Worm (Caenorhabditis elegans) whole organism, young adult: Measurements from ENCODE around the gene fut-1.

Experiments
- B0035.1 ChIP-seq: sonication (generic microtip); optimal IDR thresholded peaks from 2 replicates; lab custom pipeline; 2016; ENCODE audit warnings: missing genetic modification characterization, mild to moderate bottlenecking, missing compliant biosample characterization, missing genotype, missing genetic modification reagents
- F22D6.2 ChIP-seq: sonication (generic microtip); optimal IDR thresholded peaks from 2 replicates; lab custom pipeline; 2016; ENCODE audit warnings: mild to moderate bottlenecking, missing genetic modification characterization, missing compliant biosample characterization
- F49E8.2 ChIP-seq: sonication (generic microtip); optimal IDR thresholded peaks from 3 replicates; lab custom pipeline; 2017; ENCODE audit warnings: missing genetic modification characterization, mild to moderate bottlenecking, missing compliant biosample characterization, antibody characterized with exemption, moderate library complexity; ENCODE audit not compliant: insufficient read depth
- Y53F4B.3 ChIP-seq: fragments of 200-800 bp; sonication (Bioruptor generic); IDR thresholded peaks from 2 replicates; pipeline ENCODE4 v1.3.6; 2022; ENCODE audit warnings: missing genetic modification reagents, missing genetic modification characterization, missing compliant biosample characterization
- Y67H2A.10 ChIP-seq: fragments of 200-800 bp; sonication (Bioruptor generic); conservative IDR thresholded peaks from 2 replicates; pipeline ENCODE4 v1.3.6; 2022; ENCODE audit warnings: missing genetic modification reagents, missing genetic modification characterization, missing compliant biosample characterization
- aptf-3 ChIP-seq: fragments of 200-800 bp; sonication (Bioruptor generic); IDR thresholded peaks from 2 replicates; pipeline ENCODE4 v1.3.6; 2022; ENCODE audit warnings: missing genetic modification characterization, missing compliant biosample characterization
- atf-7 ChIP-seq: sonication (generic microtip); optimal IDR thresholded peaks from 2 replicates; lab custom pipeline; 2017; ENCODE audit warnings: mild to moderate bottlenecking, missing genetic modification characterization, missing compliant biosample characterization
- attf-3 ChIP-seq: fragments of 200-800 bp; sonication (Bioruptor generic); conservative IDR thresholded peaks from 2 replicates; pipeline ENCODE4 v1.3.6; 2022; ENCODE audit warnings: missing genetic modification reagents, missing genetic modification characterization, missing compliant biosample characterization
- bed-2 ChIP-seq: fragments of 200-800 bp; sonication (Bioruptor generic); IDR thresholded peaks from 2 replicates; pipeline ENCODE4 v1.3.6; 2022; ENCODE audit warnings: missing genetic modification reagents, missing genetic modification characterization, missing compliant biosample characterization
- cebp-2 ChIP-seq: fragments of 200-800 bp; sonication (Bioruptor generic); IDR thresholded peaks from 2 replicates; pipeline ENCODE4 v1.3.6; 2022; ENCODE audit warnings: missing genetic modification characterization, missing compliant biosample characterization
- dpff-1 ChIP-seq: sonication (generic microtip); optimal IDR thresholded peaks from 2 replicates; lab custom pipeline; 2017; ENCODE audit warnings: mild to moderate bottlenecking, missing genetic modification characterization, missing compliant biosample characterization
- egl-44 ChIP-seq: fragments of 200-800 bp; sonication (Bioruptor generic); IDR thresholded peaks from 2 replicates; pipeline ENCODE4 v1.3.6; 2022; ENCODE audit warnings: missing genetic modification reagents, missing genetic modification characterization, missing compliant biosample characterization
- egrh-3 ChIP-seq: fragments of 200-800 bp; sonication (Bioruptor generic); IDR thresholded peaks from 2 replicates; pipeline ENCODE4 v1.3.6; 2022; ENCODE audit warnings: missing genetic modification reagents, missing genetic modification characterization, missing compliant biosample characterization
- ets-4 ChIP-seq: fragments of 200-800 bp; sonication (Bioruptor generic); optimal IDR thresholded peaks from 2 replicates; lab custom pipeline; 2018; ENCODE audit warnings: mild to moderate bottlenecking, missing genetic modification characterization, missing compliant biosample characterization
- fkh-3 ChIP-seq: sonication (generic microtip); optimal IDR thresholded peaks from 2 replicates; lab custom pipeline; 2016; ENCODE audit warnings: mild to moderate bottlenecking, missing genetic modification characterization, missing compliant biosample characterization
- him-1 ChIP-seq: sonication (generic microtip); optimal IDR thresholded peaks from 2 replicates; lab custom pipeline; 2016; ENCODE audit warnings: missing genotype, missing genetic modification reagents, missing genetic modification characterization, missing compliant biosample characterization
- hlh-12 ChIP-seq: sonication (generic microtip); optimal IDR thresholded peaks from 2 replicates; lab custom pipeline; 2016; ENCODE audit warnings: missing genetic modification characterization, missing compliant biosample characterization
- hmg-20 ChIP-seq: fragments of 200-800 bp; sonication (Bioruptor generic); IDR thresholded peaks from 2 replicates; pipeline ENCODE4 v1.3.6; 2022; ENCODE audit warnings: missing genetic modification reagents, missing genetic modification characterization, missing compliant biosample characterization
- lsl-1 ChIP-seq: fragments of 200-800 bp; sonication (Bioruptor generic); optimal IDR thresholded peaks from 2 replicates; lab custom pipeline; 2018; ENCODE audit warnings: mild to moderate bottlenecking, missing genetic modification characterization, moderate library complexity, missing compliant biosample characterization
- mxl-1 ChIP-seq: sonication (generic microtip); optimal IDR thresholded peaks from 2 replicates; lab custom pipeline; 2016; ENCODE audit warnings: missing genetic modification characterization, missing compliant biosample characterization
- nfya-1 ChIP-seq: sonication (generic microtip); optimal IDR thresholded peaks from 2 replicates; lab custom pipeline; 2017; ENCODE audit warnings: antibody characterized with exemption, missing compliant biosample characterization, missing genetic modification characterization, borderline replicate concordance; ENCODE audit not compliant: insufficient read depth
- nhr-27 ChIP-seq: fragments of 200-800 bp; sonication (Bioruptor generic); optimal IDR thresholded peaks from 2 replicates; lab custom pipeline; 2018; ENCODE audit warnings: mild to moderate bottlenecking, missing genetic modification characterization, moderate library complexity, missing compliant biosample characterization
- nhr-90 ChIP-seq: sonication (generic microtip); optimal IDR thresholded peaks from 2 replicates; lab custom pipeline; 2016; ENCODE audit warnings: missing genotype, mild to moderate bottlenecking, missing genetic modification characterization, missing compliant biosample characterization
- rcor-1 ChIP-seq: fragments of 200-800 bp; sonication (Bioruptor generic); IDR thresholded peaks from 2 replicates; pipeline ENCODE4 v1.3.6; 2022; ENCODE audit warnings: missing genetic modification reagents, missing genetic modification characterization, missing compliant biosample characterization
- rpc-1 ChIP-seq, 2 experiments: fragments of 150-350 bp in 1 of 2; sonication (generic microtip) in 1 of 2; optimal IDR thresholded peaks; 2 replicates each; lab custom pipeline; 2014 to 2018; ENCODE audit warnings: missing biosample characterization in 1 of 2, missing genetic modification characterization in 1 of 2, missing genetic modification reagents in 1 of 2, missing genotype in 1 of 2
- unc-62 ChIP-seq: fragments of 150-350 bp; optimal IDR thresholded peaks from 2 replicates; lab custom pipeline; 2014; ENCODE audit warnings: missing biosample characterization, missing genetic modification reagents, missing genetic modification characterization
- xnd-1 ChIP-seq: sonication (generic microtip); optimal IDR thresholded peaks from 2 replicates; lab custom pipeline; 2016; ENCODE audit warnings: missing genotype, missing genetic modification reagents, missing genetic modification characterization, missing compliant biosample characterization
- zfh-2 ChIP-seq: fragments of 200-800 bp; sonication (Bioruptor generic); conservative IDR thresholded peaks from 2 replicates; pipeline ENCODE4 v1.3.6; 2022; ENCODE audit warnings: missing genetic modification reagents, missing genetic modification characterization, missing compliant biosample characterization
- zim-3 ChIP-seq: sonication (generic microtip); optimal IDR thresholded peaks from 2 replicates; lab custom pipeline; 2017; ENCODE audit warnings: mild to moderate bottlenecking, missing genetic modification characterization, moderate library complexity, missing compliant biosample characterization
- ztf-18 ChIP-seq: sonication (generic microtip); optimal IDR thresholded peaks from 2 replicates; lab custom pipeline; 2016; ENCODE audit warnings: missing genotype, mild to moderate bottlenecking, missing genetic modification characterization, missing compliant biosample characterization

fut-1 gene

ce11 chrII:8733627-8734026 is 25.8 kb downstream of the fut-1 start:
- TF ChIP-seq nfya-1 (tag; lab: Kevin White, UChicago) (no peak), zfh-2 (GFP tag; lab: Robert Waterston, UW) (peak; percentile 87), Y53F4B.3 (GFP tag; lab: Robert Waterston, UW) (no peak), rcor-1 (GFP tag; lab: Robert Waterston, UW) (no peak), atf-7 (tag; lab: Kevin White, UChicago) (no peak), egrh-3 (GFP tag; lab: Robert Waterston, UW) (peak; percentile 68; the same call in 1 of the 2 replicates)

- TF ChIP-seq xnd-1 (tag; lab: Kevin White, UChicago) (no peak), lsl-1 (GFP tag; lab: Kevin White, UChicago) (no peak), attf-3 (GFP tag; lab: Robert Waterston, UW) (no peak), him-1 (tag; lab: Kevin White, UChicago) (no peak), zim-3 (tag; lab: Kevin White, UChicago) (no peak)
- TF ChIP-seq, all 124 proteins: peak for 0
Observed at ce11 chrII:8732339-8733100, 26.9 kb downstream of the fut-1 start, which contains the start of gene rol-6. rol-6 (plus strand) TSS chrII:8733050.

ce11 chrII:8731736-8732229 is 27.6 kb downstream of the fut-1 start:
- TF ChIP-seq mxl-1 (tag; lab: Kevin White, UChicago) = no peak
- no peak for TF ChIP-seq aptf-3
- TF ChIP-seq B0035.1 = no peak
- TF ChIP-seq egl-44 (GFP tag; lab: Robert Waterston, UW) = no peak
- no peak for TF ChIP-seq bed-2 (GFP tag; lab: Robert Waterston, UW)
- no peak for TF ChIP-seq nfya-1 (tag; lab: Kevin White, UChicago)
- no peak for TF ChIP-seq hlh-12 (tag; lab: Kevin White, UChicago)
- TF ChIP-seq zim-3 (tag; lab: Kevin White, UChicago) = no peak
- TF ChIP-seq nhr-27 (tag; lab: Kevin White, UChicago) = no peak
- no peak for TF ChIP-seq hmg-20 (GFP tag; lab: Robert Waterston, UW)

- TF ChIP-seq egrh-3 (GFP tag; lab: Robert Waterston, UW) (no peak), fkh-3 (tag; lab: Kevin White, UChicago) (no peak), Y67H2A.10 (GFP tag; lab: Robert Waterston, UW) (no peak), dpff-1 (no peak), F22D6.2 (tag; lab: Kevin White, UChicago) (no peak), F49E8.2 (no peak), nhr-90 (tag; lab: Kevin White, UChicago) (no peak), B0035.1 (no peak), cebp-2 (GFP tag; lab: Robert Waterston, UW) (no peak), ztf-18 (tag; lab: Kevin White, UChicago) (no peak), unc-62 (GFP tag; lab: Kevin White, UChicago) (no peak), rpc-1 (optimal IDR thresholded peaks at IDR 0.05; lab: Kevin White, UChicago) (no peak), rpc-1 (tag; optimal IDR thresholded peaks at IDR 0.05; lab: Kevin White, UChicago) (no peak), xnd-1 (tag; lab: Kevin White, UChicago) (no peak), ets-4 (no peak)
- TF ChIP-seq, all 124 proteins: peak for 0
Observed at ce11 chrII:8730960-8731693, 28.3 kb downstream of the fut-1 start.
